Worm (Caenorhabditis elegans) whole organism, late embryonic: ENCODE results near the gene sma-4.
A peak's percentile ranks its signal among the peaks of the same experiment; 100 is the strongest.

Experiments
- C08G9.2 ChIP-seq: sonication (generic microtip); optimal IDR thresholded peaks from 2 replicates; lab custom pipeline; 2016; ENCODE audit warnings: mild to moderate bottlenecking, missing genetic modification characterization, moderate library complexity, missing compliant biosample characterization
- K02D7.2 ChIP-seq: sonication (generic microtip); optimal IDR thresholded peaks from 2 replicates; lab custom pipeline; 2017; ENCODE audit warnings: mild to moderate bottlenecking, missing genetic modification characterization, missing compliant biosample characterization
- K09A11.1 ChIP-seq: sonication (generic microtip); optimal IDR thresholded peaks from 2 replicates; lab custom pipeline; 2017; ENCODE audit warnings: antibody characterized with exemption, mild to moderate bottlenecking, missing genetic modification characterization, missing compliant biosample characterization; ENCODE audit not compliant: insufficient read depth
- Y22D7AL.16 ChIP-seq: sonication (generic microtip); optimal IDR thresholded peaks from 2 replicates; lab custom pipeline; 2016; ENCODE audit warnings: missing genetic modification characterization, missing compliant biosample characterization
- ahr-1 ChIP-seq: sonication (generic microtip); optimal IDR thresholded peaks from 2 replicates; lab custom pipeline; 2016; ENCODE audit warnings: missing genetic modification characterization, missing compliant biosample characterization
- ama-1 ChIP-seq: fragments of 150-350 bp; optimal IDR thresholded peaks from 2 replicates; lab custom pipeline; 2014
- ceh-22 ChIP-seq: sonication (generic microtip); optimal IDR thresholded peaks from 2 replicates; lab custom pipeline; 2017; ENCODE audit warnings: missing biosample characterization, missing genetic modification characterization
- ceh-24 ChIP-seq: sonication (generic microtip); optimal IDR thresholded peaks from 2 replicates; lab custom pipeline; 2016; ENCODE audit warnings: mild to moderate bottlenecking, missing genetic modification characterization, missing compliant biosample characterization
- ceh-31 ChIP-seq: sonication (generic microtip); optimal IDR thresholded peaks from 2 replicates; lab custom pipeline; 2016; ENCODE audit warnings: missing genetic modification characterization, missing compliant biosample characterization
- ceh-45 ChIP-seq: fragments of 200-800 bp; sonication (Bioruptor generic); IDR thresholded peaks from 2 replicates; pipeline ENCODE4 v1.3.6; 2022; ENCODE audit warnings: missing genetic modification reagents, missing genetic modification characterization, missing compliant biosample characterization
- ceh-48 ChIP-seq: sonication (generic microtip); optimal IDR thresholded peaks from 2 replicates; lab custom pipeline; 2016; ENCODE audit warnings: missing genetic modification characterization, inconsistent platforms, missing compliant biosample characterization
- dmd-4 ChIP-seq: sonication (generic microtip); optimal IDR thresholded peaks from 2 replicates; lab custom pipeline; 2016; ENCODE audit warnings: borderline replicate concordance, missing genetic modification characterization, missing compliant biosample characterization
- elt-2 ChIP-seq: sonication (generic microtip); optimal IDR thresholded peaks from 2 replicates; lab custom pipeline; 2016; ENCODE audit warnings: missing genetic modification reagents, missing genetic modification characterization, missing compliant biosample characterization
- eyg-1 ChIP-seq: sonication (generic microtip); optimal IDR thresholded peaks from 2 replicates; lab custom pipeline; 2016; ENCODE audit warnings: missing genotype, missing genetic modification characterization, missing compliant biosample characterization
- fkh-10 ChIP-seq: fragments of 150-350 bp; optimal IDR thresholded peaks from 2 replicates; lab custom pipeline; 2014; ENCODE audit warnings: missing biosample characterization, missing genetic modification reagents, missing genetic modification characterization
- fkh-6 ChIP-seq: sonication (generic microtip); optimal IDR thresholded peaks from 2 replicates; lab custom pipeline; 2016; ENCODE audit warnings: missing genetic modification characterization, missing compliant biosample characterization
- hlh-13 ChIP-seq: fragments of 200-800 bp; sonication (Bioruptor generic); optimal IDR thresholded peaks from 2 replicates; lab custom pipeline; 2018; ENCODE audit warnings: mild to moderate bottlenecking, missing genetic modification characterization, missing compliant biosample characterization
- hlh-15 ChIP-seq: sonication (generic microtip); optimal IDR thresholded peaks from 2 replicates; lab custom pipeline; 2016; ENCODE audit warnings: missing genetic modification characterization, missing compliant biosample characterization
- lim-6 ChIP-seq: sonication (generic microtip); optimal IDR thresholded peaks from 2 replicates; lab custom pipeline; 2016; ENCODE audit warnings: missing genetic modification characterization, missing compliant biosample characterization
- madf-2 ChIP-seq: sonication (generic microtip); optimal IDR thresholded peaks from 2 replicates; lab custom pipeline; 2017; ENCODE audit warnings: missing genetic modification characterization, missing compliant biosample characterization
- nfya-1 ChIP-seq: sonication (generic microtip); optimal IDR thresholded peaks from 2 replicates; lab custom pipeline; 2017; ENCODE audit warnings: missing genetic modification characterization, mild to moderate bottlenecking, missing compliant biosample characterization, antibody characterized with exemption, moderate library complexity
- nhr-232 ChIP-seq: sonication (generic microtip); optimal IDR thresholded peaks from 2 replicates; lab custom pipeline; 2016; ENCODE audit warnings: missing genetic modification characterization, missing compliant biosample characterization
- odd-2 ChIP-seq: sonication (generic microtip); optimal IDR thresholded peaks from 2 replicates; lab custom pipeline; 2017; ENCODE audit warnings: antibody characterized with exemption, mild to moderate bottlenecking, missing genetic modification characterization, missing compliant biosample characterization
- pag-3 ChIP-seq: sonication (generic microtip); optimal IDR thresholded peaks from 2 replicates; lab custom pipeline; 2016; ENCODE audit warnings: missing compliant biosample characterization, missing genetic modification characterization, borderline replicate concordance
- pat-9 ChIP-seq: fragments of 200-800 bp; sonication (Bioruptor generic); optimal IDR thresholded peaks from 2 replicates; lab custom pipeline; 2018; ENCODE audit warnings: mild to moderate bottlenecking, missing genetic modification characterization, moderate library complexity, missing compliant biosample characterization
- pqm-1 ChIP-seq: sonication (generic microtip); optimal IDR thresholded peaks from 2 replicates; lab custom pipeline; 2016; ENCODE audit warnings: missing genetic modification characterization, missing compliant biosample characterization
- pros-1 ChIP-seq: fragments of 150-350 bp; optimal IDR thresholded peaks from 2 replicates; lab custom pipeline; 2014; ENCODE audit warnings: missing biosample characterization, missing genetic modification reagents, missing genetic modification characterization
- sdc-2 ChIP-seq: sonication (generic microtip); optimal IDR thresholded peaks from 2 replicates; lab custom pipeline; 2016; ENCODE audit warnings: missing genotype, missing genetic modification characterization, missing compliant biosample characterization
- sox-2 ChIP-seq: fragments of 200-800 bp; sonication (Bioruptor generic); IDR thresholded peaks from 2 replicates; pipeline ENCODE4 v1.3.6; 2022; ENCODE audit warnings: missing genetic modification reagents, missing genetic modification characterization, missing compliant biosample characterization
- sox-4 ChIP-seq: sonication (generic microtip); optimal IDR thresholded peaks from 2 replicates; lab custom pipeline; 2017; ENCODE audit warnings: mild to moderate bottlenecking, missing genetic modification characterization, inconsistent platforms, missing compliant biosample characterization
- syd-9 ChIP-seq: sonication (generic microtip); optimal IDR thresholded peaks from 2 replicates; lab custom pipeline; 2016; ENCODE audit warnings: mild to moderate bottlenecking, missing genetic modification characterization, moderate library complexity, missing compliant biosample characterization
- tbx-2 ChIP-seq: sonication (generic microtip); optimal IDR thresholded peaks from 2 replicates; lab custom pipeline; 2016; ENCODE audit warnings: missing genetic modification characterization, missing compliant biosample characterization
- ttx-3 ChIP-seq: sonication (generic microtip); optimal IDR thresholded peaks from 2 replicates; lab custom pipeline; 2016; ENCODE audit warnings: missing genetic modification reagents, missing genetic modification characterization, missing compliant biosample characterization
- unc-3 ChIP-seq, 2 experiments: fragments of 200-800 bp in 1 of 2; sonication (Bioruptor generic) in 1 of 2; sonication (generic microtip) in 1 of 2; conservative IDR thresholded peaks in 1 of 2; optimal IDR thresholded peaks in 1 of 2; 2 replicates each; pipeline versions ENCODE4 v1.3.6 to Lab custom; 2016 to 2022; ENCODE audit warnings: missing compliant biosample characterization in 2 of 2, missing genetic modification characterization in 2 of 2, missing genetic modification reagents in 1 of 2
- unc-42 ChIP-seq: sonication (generic microtip); optimal IDR thresholded peaks from 2 replicates; lab custom pipeline; 2016; ENCODE audit warnings: missing genotype, missing genetic modification characterization, missing compliant biosample characterization
- unc-55 ChIP-seq: sonication (generic microtip); optimal IDR thresholded peaks from 2 replicates; lab custom pipeline; 2017; ENCODE audit warnings: missing biosample characterization, missing genetic modification reagents, missing genetic modification characterization
- unc-86 ChIP-seq: sonication (generic microtip); optimal IDR thresholded peaks from 2 replicates; lab custom pipeline; 2016; ENCODE audit warnings: missing genetic modification characterization, missing compliant biosample characterization
- zip-5 ChIP-seq: sonication (generic microtip); optimal IDR thresholded peaks from 2 replicates; lab custom pipeline; 2016; ENCODE audit warnings: missing genetic modification characterization, missing compliant biosample characterization

The sma-4 gene

DNA sequence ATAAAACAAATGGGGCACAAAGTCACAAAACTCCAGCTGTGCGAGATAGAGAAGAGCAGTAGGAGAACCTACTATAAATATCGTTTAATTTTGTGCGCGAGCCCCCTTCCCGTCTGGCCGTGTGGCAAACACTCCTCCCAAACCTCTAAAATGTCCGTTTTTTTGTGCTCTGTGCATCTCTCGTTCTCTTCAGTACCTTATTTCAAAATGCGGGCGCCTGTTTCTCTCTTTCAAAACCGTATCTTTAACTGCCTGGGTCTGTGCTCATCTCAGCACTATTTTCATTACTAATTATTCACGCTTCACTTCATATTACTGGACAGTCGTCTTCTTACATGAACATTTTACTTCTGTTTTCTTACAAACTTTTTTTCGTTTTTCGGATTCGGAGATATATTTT, 6.0 kb upstream of the sma-4 start:
- TF ChIP-seq ceh-45 (GFP tag; lab: Robert Waterston, UW) (no peak), K09A11.1 (no peak), nfya-1 (tag; lab: Kevin White, UChicago) (no peak), fkh-6 (tag; lab: Kevin White, UChicago) (no peak), dmd-4 (tag; lab: Kevin White, UChicago) (no peak), ahr-1 (tag; lab: Kevin White, UChicago) (no peak), hlh-13 (GFP tag; lab: Kevin White, UChicago) (no peak), ceh-24 (tag; lab: Kevin White, UChicago) (no peak), syd-9 (tag; lab: Kevin White, UChicago) (no peak), hlh-15 (tag; lab: Kevin White, UChicago) (no peak)

DNA sequence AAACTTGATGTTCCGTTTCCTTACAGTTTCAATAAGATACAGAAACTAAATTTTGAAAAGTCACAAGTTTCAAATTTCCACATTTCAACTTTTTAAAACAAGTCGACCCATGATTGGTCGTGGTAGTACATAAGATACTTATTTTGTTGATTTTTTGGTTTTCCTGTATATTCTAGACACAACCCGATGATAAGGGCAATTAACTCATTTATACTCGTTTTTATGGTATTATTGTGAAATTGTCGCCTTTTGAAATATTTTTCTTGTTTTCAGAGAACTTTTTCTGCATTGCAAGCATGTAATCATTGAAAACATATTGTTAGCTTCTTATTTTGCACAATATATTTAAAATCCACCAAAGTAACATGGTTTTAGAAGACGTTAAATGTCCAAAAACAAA, 4.1 kb upstream of the sma-4 start:
- TF ChIP-seq hlh-15 (tag; lab: Kevin White, UChicago) (no peak), ama-1 (lab: Kevin White, UChicago) (no peak), unc-3 (GFP tag; conservative IDR thresholded peaks at IDR 0.05; lab: Robert Waterston, UW) (no peak), unc-3 (tag; optimal IDR thresholded peaks at IDR 0.05; lab: Kevin White, UChicago) (no peak), ceh-48 (tag; lab: Kevin White, UChicago) (no peak), C08G9.2 (tag; lab: Kevin White, UChicago) (no peak), Y22D7AL.16 (tag; lab: Kevin White, UChicago) (no peak), zip-5 (tag; lab: Kevin White, UChicago) (no peak), pros-1 (no peak)

DNA sequence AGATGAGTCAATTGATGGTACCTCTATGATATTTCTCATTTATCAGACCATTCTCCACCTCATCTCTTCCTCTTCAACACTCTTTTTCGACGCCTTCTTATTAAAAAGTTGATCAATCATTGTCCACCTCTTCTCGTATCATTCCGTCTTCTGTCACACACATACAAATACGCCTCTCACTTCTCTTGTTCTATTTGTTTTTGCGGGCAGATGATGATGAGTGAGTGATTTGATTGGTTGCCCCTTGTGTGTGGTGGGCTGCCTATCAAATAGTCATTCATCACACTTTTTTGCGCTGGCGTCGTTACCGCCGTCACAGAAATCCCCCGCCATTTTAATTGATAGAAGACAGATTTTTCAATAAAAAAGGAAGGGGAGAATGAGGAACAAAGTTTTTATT, 3.4 kb upstream of the sma-4 start:
- TF ChIP-seq nfya-1 (tag; lab: Kevin White, UChicago) (peak; percentile 57), pqm-1 (no peak), unc-55 (GFP tag; lab: Kevin White, UChicago) (peak; percentile 79), madf-2 (no peak), eyg-1 (tag; lab: Kevin White, UChicago) (no peak)

DNA sequence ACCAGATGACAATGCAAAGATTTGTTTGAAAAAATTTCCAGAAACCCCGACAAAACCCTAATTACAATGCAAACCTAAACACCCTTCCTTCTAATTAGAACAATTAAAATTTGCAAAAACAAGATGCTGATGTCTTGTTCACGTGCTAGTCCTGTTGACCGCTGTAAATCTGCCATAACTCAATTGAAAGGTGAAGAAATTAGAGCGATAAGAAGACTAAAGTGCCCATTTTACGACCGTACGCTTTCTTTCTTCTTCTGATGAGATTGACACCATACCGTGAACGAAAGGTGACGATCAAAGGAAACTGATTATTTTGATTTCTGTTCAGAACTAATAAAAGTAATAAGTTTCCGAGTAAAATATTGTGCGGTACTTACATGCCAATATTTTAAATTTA, 2.5 kb upstream of the sma-4 start:
- TF ChIP-seq ceh-22 (tag; lab: Kevin White, UChicago) (no peak), unc-42 (tag; lab: Kevin White, UChicago) (no peak), unc-86 (tag; lab: Kevin White, UChicago) (no peak), nhr-232 (tag; lab: Kevin White, UChicago) (no peak), lim-6 (tag; lab: Kevin White, UChicago) (no peak), odd-2 (tag; lab: Kevin White, UChicago) (no peak), ceh-24 (tag; lab: Kevin White, UChicago) (no peak), syd-9 (tag; lab: Kevin White, UChicago) (no peak), sdc-2 (tag; lab: Kevin White, UChicago) (no peak)

DNA sequence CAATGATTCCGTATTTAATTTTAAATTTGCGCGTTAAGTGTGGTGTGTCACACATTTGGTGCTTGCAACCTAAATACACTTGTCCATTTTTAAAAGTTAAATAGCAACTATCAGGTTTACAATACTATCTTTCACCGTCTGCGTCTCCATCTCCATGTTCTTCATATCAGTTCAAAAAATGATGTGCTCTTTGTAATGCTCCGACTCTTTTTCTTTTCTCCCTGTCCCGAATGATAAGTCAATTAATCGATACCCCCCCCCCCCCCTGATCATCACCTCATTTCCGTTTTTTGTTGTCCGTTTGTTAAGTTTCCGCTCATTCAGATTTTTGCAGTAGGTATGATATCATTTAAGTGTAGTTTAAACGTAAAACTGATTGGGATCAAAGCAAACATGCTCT, 1.9 kb upstream of the sma-4 start:
- TF ChIP-seq fkh-10 (no peak), elt-2 (tag; lab: Kevin White, UChicago) (peak; percentile 20)

DNA sequence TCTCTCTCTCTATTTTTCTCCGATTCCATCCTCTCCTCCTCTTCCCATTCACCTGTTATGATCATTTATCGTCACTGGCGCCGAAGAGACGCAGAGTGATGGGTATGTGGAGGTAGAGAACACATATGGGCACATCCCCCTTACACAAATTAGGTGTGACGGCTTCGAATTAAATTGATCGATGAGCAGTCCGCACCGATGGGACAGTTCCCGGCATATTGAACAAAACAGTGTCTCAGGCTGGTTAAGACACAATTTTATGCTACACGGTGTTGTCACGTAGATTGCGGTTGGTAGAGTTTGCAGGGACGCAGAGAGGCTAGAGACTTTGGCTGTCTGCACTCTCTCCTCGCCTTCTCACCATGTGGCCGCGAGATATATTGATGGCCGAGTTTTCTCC, 1.2 kb upstream of the sma-4 start, which contains the start of gene R12B2.7:
R12B2.7 (plus strand) TSS at position 247 of the 400 bp plus-strand sequence.
- TF ChIP-seq ttx-3 (tag; lab: Kevin White, UChicago) (no peak), ama-1 (lab: Kevin White, UChicago) (no peak), syd-9 (tag; lab: Kevin White, UChicago) (no peak), pat-9 (tag; lab: Kevin White, UChicago) (no peak), unc-55 (GFP tag; lab: Kevin White, UChicago) (peak; percentile 34), sox-4 (tag; lab: Kevin White, UChicago) (no peak), K02D7.2 (tag; lab: Kevin White, UChicago) (no peak), sox-2 (GFP tag; lab: Robert Waterston, UW) (no peak), pag-3 (tag; lab: Kevin White, UChicago) (no peak), fkh-10 (no peak), tbx-2 (tag; lab: Kevin White, UChicago) (peak; percentile 13), ceh-31 (tag; lab: Kevin White, UChicago) (no peak)
